Worm (Caenorhabditis elegans) whole organism, early embryonic: ENCODE results near the gene F27C8.3.

Experiments used
- B0310.2 ChIP-seq: sonication (generic microtip); optimal IDR thresholded peaks from 2 replicates; lab custom pipeline; 2016; ENCODE audit warnings: mild to moderate bottlenecking, missing genetic modification characterization, missing compliant biosample characterization
- aly-1 ChIP-seq: sonication (generic microtip); optimal IDR thresholded peaks from 2 replicates; lab custom pipeline; 2016; ENCODE audit warnings: missing genetic modification characterization, missing compliant biosample characterization
- ama-1 ChIP-seq: fragments of 150-350 bp; optimal IDR thresholded peaks from 2 replicates; lab custom pipeline; 2014
- ceh-36 ChIP-seq: sonication (generic microtip); optimal IDR thresholded peaks from 2 replicates; lab custom pipeline; 2016; ENCODE audit warnings: missing genetic modification characterization, inconsistent platforms, missing compliant biosample characterization
- hmg-4 ChIP-seq: fragments of 200-800 bp; sonication (Bioruptor generic); optimal IDR thresholded peaks from 2 replicates; lab custom pipeline; 2018; ENCODE audit warnings: mild to moderate bottlenecking, missing genetic modification characterization, missing compliant biosample characterization
- scrt-1 ChIP-seq: fragments of 200-800 bp; sonication (Bioruptor generic); IDR thresholded peaks from 2 replicates; pipeline ENCODE4 v1.3.6; 2022; ENCODE audit warnings: missing genetic modification characterization, missing compliant biosample characterization
- sea-1 ChIP-seq: fragments of 200-800 bp; sonication (Bioruptor generic); conservative IDR thresholded peaks from 2 replicates; pipeline ENCODE4 v1.3.6; 2022; ENCODE audit warnings: missing genetic modification characterization, missing compliant biosample characterization
- tbx-37 ChIP-seq: fragments of 200-800 bp; sonication (Bioruptor generic); conservative IDR thresholded peaks from 2 replicates; pipeline ENCODE4 v1.3.6; 2022; ENCODE audit warnings: missing genetic modification reagents, missing genetic modification characterization, missing compliant biosample characterization
- tra-4 ChIP-seq: sonication (generic microtip); optimal IDR thresholded peaks from 2 replicates; lab custom pipeline; 2017; ENCODE audit warnings: missing genetic modification characterization, missing compliant biosample characterization

- no peak for TF ChIP-seq tbx-37 (GFP tag; lab: Robert Waterston, UW)
- TF ChIP-seq ama-1: no peak
- TF ChIP-seq hmg-4 (GFP tag; lab: Kevin White, UChicago): no peak
- TF ChIP-seq tra-4 (tag; lab: Kevin White, UChicago): no peak
- no peak for TF ChIP-seq B0310.2 (tag; lab: Kevin White, UChicago)
- no peak for TF ChIP-seq aly-1 (tag; lab: Kevin White, UChicago)
- no peak for TF ChIP-seq scrt-1 (GFP tag; lab: Robert Waterston, UW)
- TF ChIP-seq sea-1 (GFP tag; lab: Robert Waterston, UW): no peak
- no peak for TF ChIP-seq ceh-36 (tag; lab: Kevin White, UChicago)
Measured at ce11 chrIV:9545986-9546385, 49.7 kb downstream of the F27C8.3 start, which contains the start of gene T05A1.5.
